Worm (Caenorhabditis elegans): ENCODE results near the gene nphp-2.

DNA sequence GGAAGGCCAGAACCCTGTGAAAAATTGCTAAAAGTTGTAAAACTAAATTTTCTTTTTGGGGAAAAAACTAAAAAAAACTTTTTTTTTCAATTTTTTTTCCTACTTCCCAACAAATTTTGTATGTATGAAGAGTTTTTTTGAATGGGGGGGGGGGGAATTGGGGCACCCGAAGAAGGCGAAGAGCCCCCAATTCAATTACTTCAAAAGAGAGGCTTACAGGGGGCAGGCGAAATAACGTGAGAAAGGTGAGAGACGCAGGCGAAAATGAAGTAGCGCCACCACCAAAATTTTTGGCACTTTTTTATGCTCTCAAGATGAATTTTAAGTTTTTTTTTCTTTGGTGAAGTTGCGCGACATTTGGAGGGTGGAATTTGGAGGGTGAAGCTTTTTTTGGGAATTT, 32.6 kb upstream of the nphp-2 start:
- TF ChIP-seq gmeb-1 (tag; optimal IDR thresholded peaks at IDR 0.05) (no peak), elt-1 (tag; optimal IDR thresholded peaks at IDR 0.05) (no peak), nhr-11 (tag; optimal IDR thresholded peaks at IDR 0.05) (no peak)

Measured in whole organism, L2 larva.